Fruit fly (Drosophila melanogaster): ENCODE measurements around the gene CG8010.
A peak's percentile ranks its signal among the peaks of the same experiment; 100 is the strongest.

Gene CG8010

DNA sequence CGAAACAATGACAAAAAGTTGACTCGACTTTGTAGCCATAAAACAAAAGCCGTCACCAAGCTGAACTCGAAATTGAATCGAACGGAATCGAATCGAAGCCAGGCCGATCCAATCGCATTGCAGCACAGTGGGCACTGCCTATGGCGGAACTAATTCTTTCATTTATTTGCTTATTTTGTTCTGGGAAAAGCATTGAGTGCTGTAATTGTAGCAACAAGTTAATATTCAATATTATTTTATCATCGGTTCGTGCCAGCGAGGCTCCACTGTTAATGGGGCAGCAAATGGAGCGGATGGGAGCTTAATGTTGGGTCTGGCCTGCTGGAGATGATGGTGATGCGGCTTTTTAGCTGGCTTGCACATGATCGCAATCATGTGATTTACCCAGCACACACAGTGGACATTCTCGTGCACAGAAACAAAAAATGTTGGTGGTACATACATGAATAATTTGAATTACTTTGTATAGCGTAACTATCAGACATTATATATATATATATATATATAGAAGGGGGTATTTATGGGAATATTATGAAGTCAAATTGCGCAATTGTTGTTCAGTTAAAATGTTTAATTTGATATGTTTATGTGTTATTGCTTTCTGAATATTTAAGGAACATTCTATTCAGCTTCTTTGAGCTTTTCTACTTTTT is 20.7 kb upstream of the CG8010 start (continued):
- TF ChIP-seq Hey (tag; optimal IDR thresholded peaks at IDR 0.05) (peak; percentile 8), CkIIα-i1 (GFP tag; IDR thresholded peaks at IDR 0.05) (peak; percentile 63; the same call in 1 of the 2 replicates), CG14667 (GFP tag; IDR thresholded peaks at IDR 0.05) (peak; percentile 89), TFAM (GFP tag; optimal IDR thresholded peaks at IDR 0.05) (peak; percentile 19), Bteb2 (GFP tag; optimal IDR thresholded peaks at IDR 0.05) (peak; percentile 54), CG3847 (GFP tag; IDR thresholded peaks at IDR 0.05) (peak; percentile 80), Scr (GFP tag; IDR thresholded peaks at IDR 0.05; ENCODE audit: partially characterized antibody) (no peak), ind (GFP tag; optimal IDR thresholded peaks at IDR 0.05) (peak; percentile 90), wek (GFP tag; optimal IDR thresholded peaks at IDR 0.05) (peak; percentile 82), MBD-R2 (GFP tag; IDR thresholded peaks at IDR 0.05) (peak; percentile 51; the same call in 1 of the 2 replicates), tgo (GFP tag; IDR thresholded peaks at IDR 0.05) (peak; percentile 90), ci (GFP tag; IDR thresholded peaks at IDR 0.05) (peak; percentile 98), toy (GFP tag; IDR thresholded peaks at IDR 0.05) (peak; percentile 49; the same call in 1 of the 2 replicates), MTF-1 (GFP tag; optimal IDR thresholded peaks at IDR 0.05; ENCODE audit: borderline replicate concordance) (peak; percentile 84), CG3726 (GFP tag; IDR thresholded peaks at IDR 0.05) (peak; percentile 92), chn (GFP tag; optimal IDR thresholded peaks at IDR 0.05) (peak; percentile 90), Ada2b (GFP tag; IDR thresholded peaks at IDR 0.05) (peak; percentile 94), HmgZ (tag; optimal IDR thresholded peaks at IDR 0.05) (peak; percentile 74), CG17802 (tag; optimal IDR thresholded peaks at IDR 0.05) (peak; percentile 76), Awh (GFP tag; IDR thresholded peaks at IDR 0.05) (peak; percentile 93), CG32767 (GFP tag; IDR thresholded peaks at IDR 0.05) (peak; percentile 77), CG34224 (GFP tag; IDR thresholded peaks at IDR 0.05; ENCODE audit: partially characterized antibody) (no peak), CG8478 (optimal IDR thresholded peaks at IDR 0.05) (no peak), CG17359 (tag; optimal IDR thresholded peaks at IDR 0.05) (peak; percentile 94), ap (GFP tag; IDR thresholded peaks at IDR 0.05) (peak; percentile 92), btn (GFP tag; optimal IDR thresholded peaks at IDR 0.05) (peak; percentile 84), CG2129 (GFP tag; IDR thresholded peaks at IDR 0.05; ENCODE audit: partially characterized antibody) (no peak), B-H2 (GFP tag; optimal IDR thresholded peaks at IDR 0.05) (peak; percentile 21), Hmr (GFP tag; optimal IDR thresholded peaks at IDR 0.05) (peak; percentile 69), dati (GFP tag; IDR thresholded peaks at IDR 0.05) (peak; percentile 88), cato (GFP tag; optimal IDR thresholded peaks at IDR 0.05; ENCODE audit: borderline replicate concordance) (peak; percentile 80), br (optimal IDR thresholded peaks at IDR 0.05) (no peak), CG17361 (GFP tag; IDR thresholded peaks at IDR 0.05) (peak; percentile 85), pnt (GFP tag; optimal IDR thresholded peaks at IDR 0.05) (peak; percentile 89), Nf-YA (GFP tag; IDR thresholded peaks at IDR 0.05) (peak; percentile 89), aop (GFP tag; IDR thresholded peaks at IDR 0.05) (peak; percentile 80), Hr51 (GFP tag; optimal IDR thresholded peaks at IDR 0.05) (peak; percentile 67 to 91), Bdp1 (GFP tag; optimal IDR thresholded peaks at IDR 0.05) (peak; percentile 71), CG14965 (GFP tag; optimal IDR thresholded peaks at IDR 0.05; ENCODE audit: borderline replicate concordance) (peak; percentile 51)

DNA sequence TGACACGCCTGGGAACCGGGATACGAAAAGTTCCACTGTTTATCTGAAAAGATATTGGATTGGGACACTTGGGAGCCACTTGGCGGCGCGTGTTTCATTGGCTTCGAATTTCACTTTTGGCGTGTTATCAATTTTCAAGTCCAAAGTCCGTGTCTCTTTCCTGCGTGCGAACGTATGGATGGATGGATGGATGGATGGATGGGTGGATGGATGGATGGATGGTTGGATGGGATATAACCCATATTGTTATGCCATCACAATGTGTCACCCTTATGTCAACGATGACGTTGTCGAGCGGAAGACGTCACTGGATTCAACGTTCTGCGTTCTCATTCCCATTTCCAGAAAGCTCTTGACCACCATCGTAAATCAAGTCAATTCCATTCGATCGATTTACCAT is 19.1 kb upstream of the CG8010 start:
- TF ChIP-seq Hey (tag; optimal IDR thresholded peaks at IDR 0.05) (peak; percentile 6), nom (GFP tag; optimal IDR thresholded peaks at IDR 0.05) (peak; percentile 43), Drgx (GFP tag; IDR thresholded peaks at IDR 0.05) (no peak), CG15073 (GFP tag; optimal IDR thresholded peaks at IDR 0.05) (no peak), CG8281 (tag; optimal IDR thresholded peaks at IDR 0.05) (peak; percentile 99), C15 (GFP tag; IDR thresholded peaks at IDR 0.05) (no peak), gce (GFP tag; IDR thresholded peaks at IDR 0.05) (no peak)
